Fruit fly (Drosophila melanogaster) whole organism, prepupa: ENCODE measurements around the gene Rdh.

ENCODE experiments used
- Blimp-1 ChIP-seq: fragments of 200-800 bp; sonication (Bioruptor generic); optimal IDR thresholded peaks from 3 replicates; lab custom pipeline; 2017; ENCODE audit warnings: missing biosample characterization, missing genetic modification characterization, mild to moderate bottlenecking, moderate library complexity, missing genetic modification reagents
- CG10631 ChIP-seq: fragments of 200-800 bp; sonication (Bioruptor generic); optimal IDR thresholded peaks from 2 replicates; lab custom pipeline; 2016; ENCODE audit warnings: missing biosample characterization, missing genetic modification characterization
- CG11294 ChIP-seq: fragments of 200-800 bp; sonication (Bioruptor generic); IDR thresholded peaks from 2 replicates; pipeline ENCODE4 v1.3.6; 2022; ENCODE audit warnings: missing biosample characterization, missing genetic modification characterization
- CG11902 ChIP-seq: fragments of 200-800 bp; sonication (Bioruptor generic); optimal IDR thresholded peaks from 3 replicates; lab custom pipeline; 2016; ENCODE audit warnings: missing biosample characterization, missing genetic modification characterization
- CG15336 ChIP-seq: fragments of 200-800 bp; sonication (Bioruptor generic); IDR thresholded peaks from 2 replicates; pipeline ENCODE4 v1.3.6; 2022; ENCODE audit warnings: missing biosample characterization, missing genetic modification characterization
- CG16779 ChIP-seq: fragments of 200-800 bp; sonication (Bioruptor generic); optimal IDR thresholded peaks from 3 replicates; lab custom pipeline; 2017; ENCODE audit warnings: missing biosample characterization, mild to moderate bottlenecking, missing genetic modification characterization
- CG3032 ChIP-seq: fragments of 200-800 bp; optimal IDR thresholded peaks from 2 replicates; lab custom pipeline; 2019; ENCODE audit warnings: missing biosample characterization, mild to moderate bottlenecking, missing genetic modification characterization, moderate library complexity
- CG31627 ChIP-seq: fragments of 200-800 bp; sonication (Bioruptor generic); optimal IDR thresholded peaks from 3 replicates; lab custom pipeline; 2016; ENCODE audit warnings: missing biosample characterization, missing genetic modification characterization
- CG34406 ChIP-seq: fragments of 200-800 bp; sonication (Bioruptor generic); optimal IDR thresholded peaks from 3 replicates; lab custom pipeline; 2016; ENCODE audit warnings: missing biosample characterization, missing genetic modification characterization
- CG3919 ChIP-seq: fragments of 200-800 bp; sonication (Bioruptor generic); optimal IDR thresholded peaks from 3 replicates; lab custom pipeline; 2016; ENCODE audit warnings: missing biosample characterization, missing genetic modification characterization
- CG4318 ChIP-seq: fragments of 200-800 bp; sonication (Bioruptor generic); optimal IDR thresholded peaks from 3 replicates; lab custom pipeline; 2017; ENCODE audit warnings: missing biosample characterization, mild to moderate bottlenecking, missing genetic modification characterization
- CG6163 ChIP-seq: fragments of 200-800 bp; sonication (Bioruptor generic); IDR thresholded peaks from 3 replicates; pipeline ENCODE4 v1.3.6; 2022; ENCODE audit warnings: missing biosample characterization, missing genetic modification characterization
- CG6276 ChIP-seq: fragments of 200-800 bp; sonication (Bioruptor generic); optimal IDR thresholded peaks from 2 replicates; lab custom pipeline; 2017; ENCODE audit warnings: missing biosample characterization, mild to moderate bottlenecking, missing genetic modification characterization
- CG6792 ChIP-seq: fragments of 200-800 bp; sonication (Bioruptor generic); optimal IDR thresholded peaks from 3 replicates; lab custom pipeline; 2016; ENCODE audit warnings: missing biosample characterization, missing genetic modification characterization
- CG8119 ChIP-seq: fragments of 200-800 bp; sonication (Bioruptor generic); IDR thresholded peaks from 3 replicates; pipeline ENCODE4 v1.3.6; 2022; ENCODE audit warnings: missing biosample characterization, missing genetic modification characterization
- CG8319 ChIP-seq: fragments of 200-800 bp; sonication (Bioruptor generic); optimal IDR thresholded peaks from 3 replicates; lab custom pipeline; 2016; ENCODE audit warnings: missing biosample characterization, missing genetic modification characterization
- Eip78C ChIP-seq: fragments of 200-800 bp; sonication (Bioruptor generic); peaks from one replicate; lab custom pipeline; 2016; ENCODE audit warnings: missing biosample characterization, missing genetic modification characterization
- Eip93F ChIP-seq: fragments of 200-800 bp; sonication (Bioruptor generic); optimal IDR thresholded peaks from 2 replicates; lab custom pipeline; 2016; ENCODE audit warnings: missing biosample characterization, mild to moderate bottlenecking, missing genetic modification characterization
- Ets21C ChIP-seq: fragments of 200-800 bp; sonication (Bioruptor generic); optimal IDR thresholded peaks from 3 replicates; lab custom pipeline; 2016; ENCODE audit warnings: missing biosample characterization, missing genetic modification characterization
- Ets96B ChIP-seq: fragments of 200-800 bp; optimal IDR thresholded peaks from 2 replicates; lab custom pipeline; 2019; ENCODE audit warnings: missing biosample characterization, mild to moderate bottlenecking, missing genetic modification characterization, moderate library complexity
- Gug ChIP-seq: fragments of 200-800 bp; sonication (Bioruptor generic); IDR thresholded peaks from 2 replicates; pipeline ENCODE4 v1.3.6; 2022; ENCODE audit warnings: missing biosample characterization, missing genetic modification characterization
- Hr38 ChIP-seq: sonication (Bioruptor generic); optimal IDR thresholded peaks from 2 replicates; lab custom pipeline; 2016; ENCODE audit warnings: missing biosample characterization, missing genetic modification characterization
- Hr39 ChIP-seq: fragments of 200-800 bp; sonication (Bioruptor generic); optimal IDR thresholded peaks from 2 replicates; lab custom pipeline; 2016; ENCODE audit warnings: missing biosample characterization, missing genetic modification characterization
- Hr4 ChIP-seq: fragments of 200-800 bp; sonication (Bioruptor generic); optimal IDR thresholded peaks from 3 replicates; lab custom pipeline; 2016; ENCODE audit warnings: missing biosample characterization, missing genetic modification characterization
- Met ChIP-seq: fragments of 200-800 bp; sonication (Bioruptor generic); optimal IDR thresholded peaks from 3 replicates; lab custom pipeline; 2016; ENCODE audit warnings: missing biosample characterization, missing genetic modification characterization
- OdsH ChIP-seq: fragments of 200-800 bp; sonication (Bioruptor generic); optimal IDR thresholded peaks from 3 replicates; lab custom pipeline; 2016; ENCODE audit warnings: missing biosample characterization, missing genetic modification characterization
- Smox ChIP-seq: fragments of 200-800 bp; sonication (Bioruptor generic); optimal IDR thresholded peaks from 3 replicates; lab custom pipeline; 2016; ENCODE audit warnings: missing biosample characterization, missing genetic modification characterization
- Sox102F ChIP-seq: fragments of 200-800 bp; sonication (Bioruptor generic); optimal IDR thresholded peaks from 2 replicates; lab custom pipeline; 2016; ENCODE audit warnings: missing biosample characterization, mild to moderate bottlenecking, missing genetic modification characterization
- Sox14 ChIP-seq: fragments of 200-800 bp; sonication (Bioruptor generic); optimal IDR thresholded peaks from 3 replicates; lab custom pipeline; 2016; ENCODE audit warnings: missing biosample characterization, missing genetic modification characterization
- achi ChIP-seq: fragments of 200-800 bp; sonication (Bioruptor generic); optimal IDR thresholded peaks from 3 replicates; lab custom pipeline; 2016; ENCODE audit warnings: missing biosample characterization, missing genetic modification characterization
- cyc ChIP-seq: fragments of 200-800 bp; sonication (Bioruptor generic); optimal IDR thresholded peaks from 3 replicates; lab custom pipeline; 2016; ENCODE audit warnings: missing biosample characterization, missing genetic modification characterization
- dac ChIP-seq: fragments of 200-800 bp; sonication (Bioruptor generic); optimal IDR thresholded peaks from 2 replicates; lab custom pipeline; 2017; ENCODE audit warnings: missing biosample characterization, mild to moderate bottlenecking, missing genetic modification characterization
- dsx ChIP-seq: fragments of 200-800 bp; optimal IDR thresholded peaks from 3 replicates; lab custom pipeline; 2019; ENCODE audit warnings: missing biosample characterization, mild to moderate bottlenecking, missing genetic modification characterization, moderate library complexity; ENCODE audit not compliant: poor library complexity, severe bottlenecking
- eg ChIP-seq: fragments of 200-800 bp; sonication (Bioruptor generic); IDR thresholded peaks from 3 replicates; pipeline ENCODE4 v1.3.6; 2022; ENCODE audit warnings: missing biosample characterization, missing genetic modification characterization
- esn ChIP-seq: fragments of 200-800 bp; sonication (Bioruptor generic); optimal IDR thresholded peaks from 2 replicates; lab custom pipeline; 2016; ENCODE audit warnings: missing biosample characterization, mild to moderate bottlenecking, missing genetic modification characterization, moderate library complexity
- fd59A ChIP-seq: fragments of 200-800 bp; sonication (Bioruptor generic); optimal IDR thresholded peaks from 2 replicates; lab custom pipeline; 2017; ENCODE audit warnings: missing biosample characterization, mild to moderate bottlenecking, missing genetic modification characterization, missing genetic modification reagents
- lz ChIP-seq: fragments of 200-800 bp; sonication (Bioruptor generic); optimal IDR thresholded peaks from 3 replicates; lab custom pipeline; 2016; ENCODE audit warnings: missing biosample characterization, missing genetic modification characterization
- pdm3 ChIP-seq: fragments of 200-800 bp; sonication (Bioruptor generic); optimal IDR thresholded peaks from 3 replicates; lab custom pipeline; 2016; ENCODE audit warnings: missing biosample characterization, missing genetic modification characterization
- spab ChIP-seq: fragments of 200-800 bp; sonication (Bioruptor generic); optimal IDR thresholded peaks from 2 replicates; lab custom pipeline; 2017; ENCODE audit warnings: missing biosample characterization, mild to moderate bottlenecking, missing genetic modification characterization, missing genetic modification reagents
- ss ChIP-seq, 2 experiments: fragments of 200-800 bp; sonication (Bioruptor generic); optimal IDR thresholded peaks; 2 replicates in 1 of 2; 3 replicates in 1 of 2; lab custom pipeline; 2017 to 2018; ENCODE audit warnings: mild to moderate bottlenecking in 2 of 2, missing biosample characterization in 2 of 2, missing genetic modification characterization in 2 of 2, moderate library complexity in 1 of 2
- svp ChIP-seq: fragments of 200-800 bp; sonication (Bioruptor generic); peaks from one replicate; lab custom pipeline; 2016; ENCODE audit warnings: missing biosample characterization, missing genetic modification characterization
- topi ChIP-seq: fragments of 200-800 bp; sonication (Bioruptor generic); optimal IDR thresholded peaks from 3 replicates; lab custom pipeline; 2016; ENCODE audit warnings: missing biosample characterization, missing genetic modification characterization

Rdh gene

DNA sequence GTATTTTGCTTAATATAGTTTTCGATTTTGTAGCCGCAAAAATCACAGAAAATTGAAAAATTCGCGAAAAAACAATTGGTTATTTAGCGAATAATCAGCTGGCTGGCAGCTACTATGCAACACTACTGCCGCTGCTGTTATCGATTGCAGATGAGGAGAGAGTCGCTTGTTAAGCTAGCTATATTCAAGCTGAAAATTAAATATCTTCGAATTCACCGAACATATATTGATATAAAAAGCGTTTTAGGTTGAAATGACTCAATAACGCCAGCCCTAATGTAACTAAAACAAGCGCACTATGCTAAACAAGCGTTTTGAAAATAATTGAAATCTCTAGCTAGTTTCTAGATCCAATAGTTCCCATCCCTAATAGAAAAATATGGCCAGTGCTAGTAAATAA is 18.9 kb upstream of the Rdh start, which contains the start of the genes CG32264, ntc and IntS10 (continued):
- TF ChIP-seq CG11294 (no peak; the same call in 1 of the 2 replicates), Eip78C (GFP tag; lab: Kevin White, UChicago) (peak; percentile 89), ss (GFP tag; optimal IDR thresholded peaks at IDR 0.05; lab: Kevin White, UChicago) (no peak), Hr4 (GFP tag; lab: Kevin White, UChicago) (peak; percentile 75), Gug (GFP tag; lab: Robert Waterston, UW) (no peak), lz (GFP tag; lab: Kevin White, UChicago) (peak; percentile 71), Sox14 (GFP tag; lab: Kevin White, UChicago) (peak; percentile 82), pdm3 (GFP tag; lab: Kevin White, UChicago) (no peak), Met (GFP tag; lab: Kevin White, UChicago) (no peak), CG11902 (GFP tag; lab: Kevin White, UChicago) (peak; percentile 18), Ets96B (tag; lab: Kevin White, UChicago) (peak; percentile 42), spab (GFP tag; lab: Kevin White, UChicago) (no peak)

- TF ChIP-seq CG10631 (GFP tag; lab: Kevin White, UChicago) (no peak), esn (GFP tag; lab: Kevin White, UChicago) (peak; percentile 25)
Measured at dm6 chr3L:3809943-3810342, 15.3 kb upstream of the Rdh start, which contains the start of gene CG32262. Gene CG32262, minus strand, starts transcription at chr3L:3810196.

dm6 chr3L:3811089-3811488 is 14.2 kb upstream of the Rdh start, which contains the start of the genes CG32263 and PIG-B:
Gene CG32263, minus strand, starts transcription at chr3L:3811114.
Gene PIG-B, plus strand, starts transcription at chr3L:3811263.
- no peak for TF ChIP-seq Sox14 (GFP tag; lab: Kevin White, UChicago)
- peak; percentile 16 for TF ChIP-seq Eip78C (GFP tag; lab: Kevin White, UChicago)

DNA sequence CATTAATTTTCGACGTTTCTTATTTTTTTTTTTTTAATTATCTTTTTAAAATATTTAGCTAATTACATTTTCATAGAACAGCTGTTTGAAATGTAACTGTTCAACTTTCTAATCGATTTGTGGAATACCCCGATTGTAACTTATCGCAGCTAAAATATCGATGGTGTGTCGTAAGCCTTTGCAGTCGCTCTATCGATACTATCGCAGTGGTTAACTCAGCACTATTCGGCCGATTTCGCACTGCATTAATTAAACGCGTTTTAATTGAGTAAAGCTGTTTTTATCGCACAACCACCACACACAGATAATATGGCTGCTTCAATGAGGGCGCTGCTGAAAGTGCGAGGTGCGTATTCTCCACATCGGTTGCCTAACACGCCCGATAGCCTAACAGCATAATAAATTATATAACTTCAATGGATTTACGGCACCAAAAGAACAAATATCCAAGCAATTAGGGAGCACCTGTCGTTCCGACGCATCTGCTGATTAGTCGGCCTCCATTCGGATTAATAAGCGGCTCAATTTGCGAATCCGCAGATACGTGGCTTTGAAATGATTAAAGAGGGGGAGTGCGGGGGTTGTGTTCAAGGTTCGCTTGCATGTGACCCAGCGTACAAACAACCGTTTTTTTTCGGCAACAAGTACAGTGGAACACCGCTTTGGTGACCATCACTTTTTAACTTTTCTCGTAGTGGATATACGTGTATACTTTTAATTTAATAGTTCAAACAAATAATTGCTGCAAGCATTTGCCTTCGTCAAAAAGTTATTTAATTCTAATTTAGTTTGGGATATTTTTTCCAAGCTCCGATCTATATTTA is 11.0 kb upstream of the Rdh start, which contains the start of gene Scsalpha1:
Scsalpha1 (plus strand) TSS at position 202 of the 824 bp plus-strand sequence.
- peak; percentile 50 for TF ChIP-seq CG34406 (GFP tag; lab: Kevin White, UChicago)
- TF ChIP-seq pdm3 (GFP tag; lab: Kevin White, UChicago) = no peak
- no peak for TF ChIP-seq dsx (GFP tag; lab: Kevin White, UChicago)
- TF ChIP-seq CG11902 (GFP tag; lab: Kevin White, UChicago) = no peak
- TF ChIP-seq CG15336 (GFP tag; lab: Robert Waterston, UW) = peak; percentile 46; the same call in 1 of the 2 replicates
- peak; percentile 43 to 63 for TF ChIP-seq ss (GFP tag; optimal IDR thresholded peaks at IDR 0.05; lab: Kevin White, UChicago)
- peak; percentile 71 for TF ChIP-seq CG8119 (GFP tag; lab: Robert Waterston, UW)
- no peak for TF ChIP-seq Hr38 (GFP tag; lab: Kevin White, UChicago)
- TF ChIP-seq spab (GFP tag; lab: Kevin White, UChicago) = no peak
- no peak for TF ChIP-seq Sox102F (GFP tag; lab: Kevin White, UChicago)
- no peak for TF ChIP-seq fd59A (GFP tag; lab: Kevin White, UChicago)
- TF ChIP-seq CG8319 = no peak
- peak; percentile 20 for TF ChIP-seq Sox14 (GFP tag; lab: Kevin White, UChicago)
- TF ChIP-seq Blimp-1 (GFP tag; lab: Kevin White, UChicago) = peak; percentile 4
- TF ChIP-seq CG6792 = peak; percentile 38
- peak; percentile 45 for TF ChIP-seq lz (GFP tag; lab: Kevin White, UChicago)
- no peak for TF ChIP-seq achi
- TF ChIP-seq Eip78C (GFP tag; lab: Kevin White, UChicago) = peak; percentile 88
- TF ChIP-seq esn (GFP tag; lab: Kevin White, UChicago) = peak; percentile 55
- no peak for TF ChIP-seq CG3032 (tag; lab: Kevin White, UChicago)
- TF ChIP-seq Smox = no peak
- TF ChIP-seq CG6276 (GFP tag; lab: Kevin White, UChicago) = no peak
- peak; percentile 47 for TF ChIP-seq CG31627
- TF ChIP-seq cyc (GFP tag; lab: Kevin White, UChicago) = no peak
- TF ChIP-seq Eip93F = no peak
- no peak for TF ChIP-seq Ets21C (GFP tag; lab: Kevin White, UChicago)
- TF ChIP-seq OdsH (GFP tag; lab: Kevin White, UChicago) = peak; percentile 38
- TF ChIP-seq svp = peak; percentile 98
- TF ChIP-seq CG3919 (GFP tag; lab: Kevin White, UChicago) = peak; percentile 40
- peak; percentile 10 for TF ChIP-seq topi
- no peak; the same call in 1 of the 3 replicates for TF ChIP-seq eg
- TF ChIP-seq CG4318 (GFP tag; lab: Kevin White, UChicago) = no peak
- no peak; the same call in 1 of the 3 replicates for TF ChIP-seq CG6163 (GFP tag; lab: Robert Waterston, UW)
- peak; percentile 1 for TF ChIP-seq dac (GFP tag; lab: Kevin White, UChicago)
- TF ChIP-seq Hr39 (GFP tag; lab: Kevin White, UChicago) = peak; percentile 58
- no peak for TF ChIP-seq CG16779 (tag; lab: Kevin White, UChicago)
